Worm (Caenorhabditis elegans): ENCODE measurements around the gene F40G9.17.

The F40G9.17 gene

ce11 chrIII:194160-194559 lies at the start of gene F40G9.17:
F40G9.17 (plus strand) TSS chrIII:194460.
- no peak for TF ChIP-seq W03F9.2 (tag; optimal IDR thresholded peaks at IDR 0.05)
- TF ChIP-seq him-1 (tag; optimal IDR thresholded peaks at IDR 0.05): no peak
- no peak for TF ChIP-seq dao-5 (tag; optimal IDR thresholded peaks at IDR 0.05)

DNA sequence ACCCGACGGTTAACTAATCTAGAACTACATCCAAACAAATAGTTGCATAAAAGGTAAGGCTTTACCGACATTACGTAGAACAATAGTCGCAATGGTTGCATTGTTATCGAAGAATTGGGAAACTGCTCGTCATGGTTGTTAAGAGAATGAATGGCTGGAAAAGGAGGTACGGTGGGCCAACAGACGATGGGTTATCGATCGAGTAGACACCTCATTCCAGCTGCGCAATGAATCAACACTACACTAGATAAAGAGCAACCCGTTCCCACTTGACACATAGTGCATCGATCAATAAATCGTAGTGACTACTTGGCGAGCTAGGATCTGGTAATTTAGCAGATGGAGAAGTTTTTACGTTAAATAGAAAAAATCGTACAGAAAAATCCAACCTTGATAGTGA lies 49.2 kb upstream of the F40G9.17 start, which contains the start of the genes T17A3.12 and fbxb-83:
Gene T17A3.12, minus strand, starts transcription at position 101 of the 400 bp plus-strand sequence.
Gene fbxb-83, minus strand, starts transcription at position 134 of the 400 bp plus-strand sequence.
- no peak for TF ChIP-seq W03F9.2 (tag; optimal IDR thresholded peaks at IDR 0.05)
- TF ChIP-seq him-1 (tag; optimal IDR thresholded peaks at IDR 0.05): no peak
- TF ChIP-seq dao-5 (tag; optimal IDR thresholded peaks at IDR 0.05): no peak

- TF ChIP-seq him-1 (tag; optimal IDR thresholded peaks at IDR 0.05) (no peak), dao-5 (tag; optimal IDR thresholded peaks at IDR 0.05) (no peak), W03F9.2 (tag; optimal IDR thresholded peaks at IDR 0.05) (no peak)
These were observed 47.9 kb upstream of the F40G9.17 start, which contains the start of gene fbxb-84 for ce11 chrIII:146369-146768. fbxb-84 (minus strand) TSS chrIII:146469.

- TF ChIP-seq dao-5 (tag; optimal IDR thresholded peaks at IDR 0.05) (no peak), W03F9.2 (tag; optimal IDR thresholded peaks at IDR 0.05) (no peak), him-1 (tag; optimal IDR thresholded peaks at IDR 0.05) (no peak)
These were observed 46.6 kb upstream of the F40G9.17 start, which contains the start of gene sqst-5 for ce11 chrIII:147570-148076. sqst-5 (minus strand) TSS chrIII:147620.

- no peak for TF ChIP-seq dao-5 (tag; optimal IDR thresholded peaks at IDR 0.05)
- TF ChIP-seq W03F9.2 (tag; optimal IDR thresholded peaks at IDR 0.05): no peak
- TF ChIP-seq him-1 (tag; optimal IDR thresholded peaks at IDR 0.05): no peak
These were observed 45.1 kb upstream of the F40G9.17 start for ce11 chrIII:149132-149531.

- TF ChIP-seq dao-5 (tag; optimal IDR thresholded peaks at IDR 0.05) (no peak), him-1 (tag; optimal IDR thresholded peaks at IDR 0.05) (no peak), W03F9.2 (tag; optimal IDR thresholded peaks at IDR 0.05) (no peak)
These were observed 43.2 kb upstream of the F40G9.17 start for ce11 chrIII:151084-151483.

ce11 chrIII:154168-154567 lies 40.1 kb upstream of the F40G9.17 start:
- TF ChIP-seq him-1 (tag; optimal IDR thresholded peaks at IDR 0.05): no peak
- TF ChIP-seq W03F9.2 (tag; optimal IDR thresholded peaks at IDR 0.05): no peak
- no peak for TF ChIP-seq dao-5 (tag; optimal IDR thresholded peaks at IDR 0.05)

- TF ChIP-seq W03F9.2 (tag; optimal IDR thresholded peaks at IDR 0.05): no peak
- TF ChIP-seq dao-5 (tag; optimal IDR thresholded peaks at IDR 0.05): no peak
- TF ChIP-seq him-1 (tag; optimal IDR thresholded peaks at IDR 0.05): no peak
These were observed 37.6 kb upstream of the F40G9.17 start, which contains the start of the genes zig-13 and ver-1 for ce11 chrIII:156645-157044. zig-13 (minus strand) TSS chrIII:156745. ver-1 (plus strand) TSS chrIII:156824.

- TF ChIP-seq W03F9.2 (tag; optimal IDR thresholded peaks at IDR 0.05) (no peak), dao-5 (tag; optimal IDR thresholded peaks at IDR 0.05) (no peak), him-1 (tag; optimal IDR thresholded peaks at IDR 0.05) (no peak)
These were observed 36.3 kb upstream of the F40G9.17 start for ce11 chrIII:157980-158379.

- TF ChIP-seq W03F9.2 (tag; optimal IDR thresholded peaks at IDR 0.05): no peak
- no peak for TF ChIP-seq dao-5 (tag; optimal IDR thresholded peaks at IDR 0.05)
- TF ChIP-seq him-1 (tag; optimal IDR thresholded peaks at IDR 0.05): no peak
These were observed 35.1 kb upstream of the F40G9.17 start for ce11 chrIII:159149-159548.

DNA sequence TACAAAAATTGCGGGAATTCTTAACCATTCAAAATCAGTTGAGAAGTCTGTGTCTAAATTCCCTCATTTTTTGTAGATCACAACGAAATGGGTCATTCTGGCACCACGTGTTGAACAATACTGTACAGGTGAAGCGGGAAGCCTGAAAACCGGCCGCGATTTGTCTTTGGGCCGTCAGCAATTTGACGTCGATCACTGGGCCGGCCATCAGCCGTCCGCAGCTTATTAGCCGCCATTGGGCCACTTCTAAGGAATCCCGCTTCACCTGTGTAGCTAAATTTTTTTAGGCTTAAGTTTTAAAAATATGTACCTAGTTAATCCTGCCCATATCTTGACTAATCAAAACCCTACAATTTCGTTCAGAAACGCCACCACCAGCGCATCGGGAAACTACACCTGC lies 34.6 kb upstream of the F40G9.17 start:
- TF ChIP-seq W03F9.2 (tag; optimal IDR thresholded peaks at IDR 0.05) (no peak), him-1 (tag; optimal IDR thresholded peaks at IDR 0.05) (no peak), dao-5 (tag; optimal IDR thresholded peaks at IDR 0.05) (no peak)

ce11 chrIII:164775-165174 lies 29.5 kb upstream of the F40G9.17 start, which contains the start of gene F40G9.8:
F40G9.8 (minus strand) TSS chrIII:164875.
- TF ChIP-seq W03F9.2 (tag; optimal IDR thresholded peaks at IDR 0.05) (no peak), dao-5 (tag; optimal IDR thresholded peaks at IDR 0.05) (no peak), him-1 (tag; optimal IDR thresholded peaks at IDR 0.05) (no peak)

ce11 chrIII:165390-165789 lies 28.9 kb upstream of the F40G9.17 start, which contains the start of gene F40G9.7:
F40G9.7 (plus strand) TSS chrIII:165690.
- TF ChIP-seq him-1 (tag; optimal IDR thresholded peaks at IDR 0.05) (no peak), dao-5 (tag; optimal IDR thresholded peaks at IDR 0.05) (no peak), W03F9.2 (tag; optimal IDR thresholded peaks at IDR 0.05) (no peak)

DNA sequence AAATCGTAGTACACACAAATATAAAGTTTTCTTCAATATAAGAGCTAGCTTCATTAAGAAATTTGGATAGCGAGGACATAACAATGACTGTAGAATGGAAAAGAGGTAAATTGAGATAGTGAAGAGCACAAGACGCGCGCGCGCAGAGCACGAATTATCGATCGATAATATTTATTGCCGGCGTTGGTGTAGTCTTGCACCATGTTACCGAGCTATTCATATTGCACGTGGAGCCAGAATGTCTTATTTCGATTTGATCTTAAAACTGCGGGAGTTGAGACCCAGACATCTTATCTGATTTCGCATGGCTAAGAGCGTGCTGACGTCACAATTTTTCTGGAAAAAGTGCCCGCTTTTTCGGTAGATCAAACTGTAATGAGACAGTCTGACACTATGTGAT lies 24.8 kb upstream of the F40G9.17 start, which contains the start of gene F40G9.18:
Gene F40G9.18, minus strand, starts transcription at position 101 of the 400 bp plus-strand sequence.
- no peak for TF ChIP-seq W03F9.2 (tag; optimal IDR thresholded peaks at IDR 0.05)
- no peak for TF ChIP-seq dao-5 (tag; optimal IDR thresholded peaks at IDR 0.05)
- TF ChIP-seq him-1 (tag; optimal IDR thresholded peaks at IDR 0.05): no peak

DNA sequence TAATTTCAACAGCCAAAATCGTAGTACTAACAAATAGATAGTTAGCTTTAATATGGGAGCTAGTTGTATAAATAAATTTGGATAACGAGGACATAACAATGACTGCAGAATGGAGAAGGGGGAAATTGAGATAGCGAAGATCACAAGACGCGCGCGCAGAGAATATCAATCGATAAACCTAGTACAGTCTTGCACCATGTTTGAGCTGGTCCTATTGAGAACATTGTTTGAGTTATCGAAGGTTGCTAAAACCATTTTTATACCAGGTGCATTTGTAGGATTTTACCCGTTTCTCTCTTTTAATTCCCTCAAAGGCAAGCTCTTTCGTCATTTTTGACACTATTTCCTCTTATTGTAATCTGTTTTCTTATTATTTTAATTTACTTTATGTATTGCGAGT lies 22.6 kb upstream of the F40G9.17 start, which contains the start of the genes F40G9.9 and F40G9.12:
Gene F40G9.9, minus strand, starts transcription at position 101 of the 400 bp plus-strand sequence.
Gene F40G9.12, plus strand, starts transcription at position 231 of the 400 bp plus-strand sequence.
- TF ChIP-seq W03F9.2 (tag; optimal IDR thresholded peaks at IDR 0.05) (no peak), him-1 (tag; optimal IDR thresholded peaks at IDR 0.05) (no peak), dao-5 (tag; optimal IDR thresholded peaks at IDR 0.05) (no peak)

Measured in whole organism, L4/young adult.